Worm (Caenorhabditis elegans): Measurements from ENCODE around the gene F22H10.1.
A peak's percentile ranks its signal among the peaks of the same experiment; 100 is the strongest.

Gene F22H10.1

DNA sequence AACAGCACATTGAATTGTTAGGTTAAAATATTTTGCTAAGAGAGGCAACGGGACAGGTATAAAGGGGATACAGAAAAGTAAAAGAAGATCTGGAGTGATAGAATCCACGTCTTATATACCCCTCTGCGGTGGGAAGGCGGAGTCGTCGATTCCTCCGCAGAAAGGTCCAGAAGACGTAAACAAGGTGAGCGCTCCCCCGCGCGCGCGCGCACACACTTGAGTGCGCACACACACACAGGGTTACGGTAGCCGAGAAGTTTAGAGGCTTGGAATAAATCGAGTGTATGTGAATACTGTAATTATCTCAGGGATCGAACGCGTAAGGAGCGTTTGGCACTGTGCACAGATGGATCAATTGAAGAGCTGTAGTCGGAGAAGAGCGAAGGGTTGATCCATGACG, 14.9 kb upstream of the F22H10.1 start:
- TF ChIP-seq ztf-4 (tag; optimal IDR thresholded peaks at IDR 0.05), result no peak
- no peak for TF ChIP-seq lsy-2 (tag; optimal IDR thresholded peaks at IDR 0.05)
- TF ChIP-seq crh-2 (tag; optimal IDR thresholded peaks at IDR 0.05), result no peak
- TF ChIP-seq nhr-129 (tag; optimal IDR thresholded peaks at IDR 0.05), result no peak
- TF ChIP-seq aly-2 (tag; optimal IDR thresholded peaks at IDR 0.05), result no peak
- no peak for TF ChIP-seq nhr-77 (tag; optimal IDR thresholded peaks at IDR 0.05)
- no peak for TF ChIP-seq nhr-21 (tag; optimal IDR thresholded peaks at IDR 0.05)
- no peak for TF ChIP-seq fos-1 (tag; optimal IDR thresholded peaks at IDR 0.05)

DNA sequence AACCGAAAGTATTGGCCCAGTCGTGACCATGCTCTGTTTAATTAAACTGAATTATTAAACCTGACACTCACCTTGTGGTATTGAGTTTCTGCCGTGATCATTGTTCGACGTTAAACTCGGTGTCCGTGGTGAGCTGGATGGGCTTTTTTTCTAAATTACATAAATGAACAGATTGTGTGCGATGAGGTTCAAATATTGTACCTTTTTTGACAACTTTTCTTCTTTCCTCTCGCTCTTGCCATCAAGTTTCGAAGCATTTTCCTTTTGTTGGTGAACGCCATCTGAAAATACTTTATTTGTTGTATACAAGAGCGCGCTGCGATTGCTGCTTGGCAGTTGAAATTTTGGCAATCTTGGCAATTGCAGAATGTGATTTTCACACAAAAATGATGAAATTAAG, 14.3 kb upstream of the F22H10.1 start, which contains the start of gene F22H10.11:
F22H10.11 (minus strand) TSS at position 101 of the 400 bp plus-strand sequence.
- TF ChIP-seq fos-1 (tag; optimal IDR thresholded peaks at IDR 0.05) (no peak), alr-1 (tag; optimal IDR thresholded peaks at IDR 0.05) (no peak), unc-55 (GFP tag; optimal IDR thresholded peaks at IDR 0.05) (no peak), lin-39 (tag; optimal IDR thresholded peaks at IDR 0.05) (no peak), nhr-10 (tag; optimal IDR thresholded peaks at IDR 0.05) (no peak), skn-1 (tag; optimal IDR thresholded peaks at IDR 0.05) (no peak), crh-2 (tag; optimal IDR thresholded peaks at IDR 0.05) (no peak), mbf-1 (tag; optimal IDR thresholded peaks at IDR 0.05) (no peak), nhr-12 (tag; optimal IDR thresholded peaks at IDR 0.05) (no peak), lin-13 (GFP tag; optimal IDR thresholded peaks at IDR 0.05) (no peak), gmeb-1 (tag; optimal IDR thresholded peaks at IDR 0.05) (no peak), blmp-1 (tag; optimal IDR thresholded peaks at IDR 0.05; ENCODE audit: insufficient read depth) (no peak), sem-4 (tag; optimal IDR thresholded peaks at IDR 0.05) (no peak), unc-62 (GFP tag; optimal IDR thresholded peaks at IDR 0.05) (no peak), mab-5 (tag; optimal IDR thresholded peaks at IDR 0.05) (no peak), ZK546.5 (tag; optimal IDR thresholded peaks at IDR 0.05) (no peak), elt-3 (tag; optimal IDR thresholded peaks at IDR 0.05) (no peak), ceh-16 (tag; optimal IDR thresholded peaks at IDR 0.05) (no peak)

DNA sequence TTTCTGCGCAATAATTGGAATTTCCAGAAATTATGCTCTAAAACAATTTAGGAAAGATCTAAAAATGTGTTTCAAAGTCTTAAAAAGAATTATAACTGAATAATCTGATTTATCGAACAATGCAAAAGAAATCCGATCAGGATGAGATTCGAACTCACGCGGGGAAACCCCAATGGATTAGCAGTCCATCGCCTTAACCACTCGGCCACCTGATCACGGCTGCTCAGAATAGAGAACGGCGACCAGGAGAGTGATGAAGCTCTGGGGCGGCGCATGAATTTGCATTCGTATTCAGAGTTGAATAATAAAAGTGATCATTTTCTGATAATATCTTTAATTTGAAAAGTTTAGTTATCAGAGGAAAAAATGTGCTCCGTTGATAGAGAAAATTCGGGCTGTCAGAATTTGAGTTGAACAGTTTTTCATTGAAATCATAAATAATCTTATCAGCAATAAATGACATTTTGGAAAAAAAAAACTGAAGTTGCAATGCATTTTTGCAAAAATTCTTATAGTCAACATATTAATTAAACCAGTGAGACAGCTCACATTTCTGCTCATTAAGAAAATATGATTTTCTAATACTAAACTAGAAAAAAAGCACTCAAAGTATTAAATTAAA, 12.3 kb upstream of the F22H10.1 start:
- TF ChIP-seq skn-1 (tag; optimal IDR thresholded peaks at IDR 0.05) (no peak), unc-39 (tag; optimal IDR thresholded peaks at IDR 0.05) (no peak), nhr-10 (tag; optimal IDR thresholded peaks at IDR 0.05) (no peak), lin-13 (GFP tag; optimal IDR thresholded peaks at IDR 0.05) (no peak), ceh-82 (tag; optimal IDR thresholded peaks at IDR 0.05) (no peak), nhr-25 (tag; optimal IDR thresholded peaks at IDR 0.05) (no peak), nhr-12 (tag; optimal IDR thresholded peaks at IDR 0.05) (no peak), nhr-77 (tag; optimal IDR thresholded peaks at IDR 0.05) (no peak), dmd-4 (tag; optimal IDR thresholded peaks at IDR 0.05) (no peak), ceh-16 (tag; optimal IDR thresholded peaks at IDR 0.05) (no peak)

DNA sequence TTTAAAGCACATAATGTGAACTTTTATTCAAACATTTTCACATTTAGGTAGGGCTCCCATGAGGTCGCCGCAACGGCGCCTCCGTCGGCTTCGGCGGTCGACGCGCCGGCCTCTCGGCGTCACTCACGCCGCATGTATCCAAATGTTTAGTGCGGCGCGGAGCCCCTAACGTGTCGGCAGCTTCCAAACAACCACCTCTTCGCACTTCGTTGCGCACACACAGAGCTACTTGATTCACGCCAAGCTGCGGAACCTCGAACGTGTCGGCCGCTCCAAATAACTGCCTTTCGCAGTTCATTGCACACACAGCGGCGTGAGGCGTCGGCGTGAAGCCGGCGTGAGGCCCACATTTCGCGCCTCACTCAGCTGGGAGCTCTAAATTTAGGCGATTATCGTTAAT, 11.2 kb upstream of the F22H10.1 start, which contains the start of gene F22H10.6:
F22H10.6 (minus strand) TSS at position 292 of the 400 bp plus-strand sequence.
- TF ChIP-seq unc-39 (tag; optimal IDR thresholded peaks at IDR 0.05) (no peak), elt-1 (tag; optimal IDR thresholded peaks at IDR 0.05) (no peak), lin-11 (tag; optimal IDR thresholded peaks at IDR 0.05) (no peak), unc-62 (GFP tag; optimal IDR thresholded peaks at IDR 0.05) (no peak), blmp-1 (tag; optimal IDR thresholded peaks at IDR 0.05; ENCODE audit: insufficient read depth) (no peak), alr-1 (tag; optimal IDR thresholded peaks at IDR 0.05) (no peak), F13H6.1 (tag; optimal IDR thresholded peaks at IDR 0.05) (no peak), sma-9 (GFP tag; optimal IDR thresholded peaks at IDR 0.05) (no peak), sma-9 (tag; optimal IDR thresholded peaks at IDR 0.05) (no peak), nhr-12 (tag; optimal IDR thresholded peaks at IDR 0.05) (no peak), gmeb-1 (tag; optimal IDR thresholded peaks at IDR 0.05) (no peak), nhr-10 (tag; optimal IDR thresholded peaks at IDR 0.05) (no peak), ZK546.5 (tag; optimal IDR thresholded peaks at IDR 0.05) (no peak), skn-1 (tag; optimal IDR thresholded peaks at IDR 0.05) (no peak), zag-1 (tag; optimal IDR thresholded peaks at IDR 0.05) (no peak)

DNA sequence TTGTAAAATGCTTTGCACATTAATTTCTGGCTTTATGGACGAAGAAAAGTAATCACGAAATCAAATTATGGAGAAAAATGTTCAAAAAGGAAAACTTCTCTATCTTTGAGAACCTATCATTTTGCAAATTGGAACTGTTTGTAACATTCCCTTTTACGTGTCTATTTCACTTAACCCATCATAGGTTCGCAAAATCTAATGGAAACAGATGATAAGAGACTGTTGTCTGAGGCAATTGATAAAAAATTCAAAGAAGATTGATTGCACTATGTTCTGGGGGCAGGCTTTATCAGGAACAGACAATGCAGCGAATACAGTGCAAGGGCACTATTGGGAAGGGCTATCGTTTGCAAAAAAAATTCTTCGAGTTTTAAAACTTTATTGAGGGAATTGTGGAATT, 7.1 kb upstream of the F22H10.1 start:
- TF ChIP-seq nhr-10 (tag; optimal IDR thresholded peaks at IDR 0.05), result no peak
- TF ChIP-seq unc-55 (GFP tag; optimal IDR thresholded peaks at IDR 0.05), result no peak
- TF ChIP-seq nhr-21 (tag; optimal IDR thresholded peaks at IDR 0.05), result peak; percentile 43
- TF ChIP-seq crh-2 (tag; optimal IDR thresholded peaks at IDR 0.05), result peak; percentile 34
- no peak for TF ChIP-seq blmp-1 (tag; optimal IDR thresholded peaks at IDR 0.05; ENCODE audit: insufficient read depth)
- TF ChIP-seq lin-13 (GFP tag; optimal IDR thresholded peaks at IDR 0.05), result no peak
- no peak for TF ChIP-seq aly-2 (tag; optimal IDR thresholded peaks at IDR 0.05)
- TF ChIP-seq nhr-25 (tag; optimal IDR thresholded peaks at IDR 0.05), result no peak
- no peak for TF ChIP-seq dmd-4 (tag; optimal IDR thresholded peaks at IDR 0.05)
- TF ChIP-seq unc-62 (GFP tag; optimal IDR thresholded peaks at IDR 0.05), result no peak
- no peak for TF ChIP-seq snpc-4 (tag; optimal IDR thresholded peaks at IDR 0.05)
- TF ChIP-seq ceh-82 (tag; optimal IDR thresholded peaks at IDR 0.05), result no peak
- TF ChIP-seq mdl-1 (tag; optimal IDR thresholded peaks at IDR 0.05), result no peak
- TF ChIP-seq nhr-12 (tag; optimal IDR thresholded peaks at IDR 0.05), result no peak
- TF ChIP-seq fos-1 (tag; optimal IDR thresholded peaks at IDR 0.05), result peak; percentile 39
- no peak for TF ChIP-seq skn-1 (tag; optimal IDR thresholded peaks at IDR 0.05)
- TF ChIP-seq ZK546.5 (tag; optimal IDR thresholded peaks at IDR 0.05), result no peak
- no peak for TF ChIP-seq lin-11 (tag; optimal IDR thresholded peaks at IDR 0.05)
- no peak for TF ChIP-seq unc-39 (tag; optimal IDR thresholded peaks at IDR 0.05)
- TF ChIP-seq ztf-4 (tag; optimal IDR thresholded peaks at IDR 0.05), result no peak
- TF ChIP-seq nhr-6 (tag; optimal IDR thresholded peaks at IDR 0.05), result no peak
- no peak for TF ChIP-seq ceh-16 (tag; optimal IDR thresholded peaks at IDR 0.05)
- no peak for TF ChIP-seq egl-27 (tag; optimal IDR thresholded peaks at IDR 0.05)
- no peak for TF ChIP-seq lin-39 (tag; optimal IDR thresholded peaks at IDR 0.05)
- no peak for TF ChIP-seq ama-1 (optimal IDR thresholded peaks at IDR 0.05)
- TF ChIP-seq nhr-129 (tag; optimal IDR thresholded peaks at IDR 0.05), result no peak
- TF ChIP-seq sma-3 (GFP tag; optimal IDR thresholded peaks at IDR 0.05), result peak; percentile 16
- no peak for TF ChIP-seq gmeb-1 (tag; optimal IDR thresholded peaks at IDR 0.05)
- peak in 1 of 2 experiments; percentile 19 for TF ChIP-seq lsy-2 (tag; optimal IDR thresholded peaks at IDR 0.05)
- TF ChIP-seq sem-4 (tag; optimal IDR thresholded peaks at IDR 0.05), result no peak
